Worm (Caenorhabditis elegans): ENCODE measurements around the gene klo-2.
"Not testable (repeated sequence)": the region's sequence is repeated elsewhere in the genome, so short reads cannot be mapped to it uniquely, and the experiment has no call there.

- TF ChIP-seq nhr-76 (tag; optimal IDR thresholded peaks at IDR 0.05); snpc-4 (tag; optimal IDR thresholded peaks at IDR 0.05); hlh-1 (tag; optimal IDR thresholded peaks at IDR 0.05); ceh-43 (GFP tag; optimal IDR thresholded peaks at IDR 0.05); unc-39 (tag; optimal IDR thresholded peaks at IDR 0.05); nhr-2 (tag; optimal IDR thresholded peaks at IDR 0.05): not testable (repeated sequence)
These were observed 10.2 kb upstream of the klo-2 start, which contains the start of gene E02H9.6 for ce11 chrIII:2435805-2436204.
